Fruit fly (Drosophila melanogaster): ENCODE data around the gene CG7655.

CG7655 gene

DNA sequence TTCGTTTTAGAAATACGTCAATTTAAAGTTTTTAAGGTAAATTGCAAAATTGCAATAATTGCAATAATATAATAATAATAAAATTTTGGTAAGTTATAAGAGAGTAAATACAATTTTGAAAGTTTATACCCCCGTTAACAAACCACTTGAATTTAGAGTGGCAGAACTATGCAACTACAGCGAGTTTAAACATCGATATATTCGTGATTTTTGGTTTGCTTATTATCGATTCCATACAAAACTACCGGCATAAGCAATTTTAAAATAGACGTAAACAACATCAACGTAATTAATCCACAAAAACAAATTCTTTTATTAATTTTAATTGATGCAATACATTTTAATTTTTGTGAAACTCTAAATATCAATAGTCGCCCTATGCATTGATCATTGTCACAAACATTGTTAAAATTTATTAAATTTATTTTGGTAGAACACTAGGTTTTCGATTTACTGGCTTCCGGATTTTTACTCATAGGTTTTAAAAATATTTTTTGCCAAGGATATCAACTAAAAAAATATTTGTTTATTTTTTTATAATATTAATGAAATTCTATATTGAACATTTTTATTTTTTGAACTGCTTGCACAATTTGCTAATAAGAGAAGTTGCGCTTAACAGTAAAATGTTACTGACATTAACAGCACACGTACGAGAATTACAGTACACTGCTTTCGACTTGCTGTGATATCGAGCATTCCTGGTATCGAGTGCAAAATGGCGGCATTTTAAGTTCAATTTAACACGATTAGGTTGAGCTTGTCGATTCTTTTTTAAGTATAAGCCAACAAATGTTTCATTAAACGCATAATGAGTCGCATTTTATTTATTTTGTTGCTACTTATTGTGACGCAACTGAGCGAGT lies 36.5 kb downstream of the CG7655 start, which contains the start of gene Pxt (continued):
- TF ChIP-seq odd (GFP tag; optimal IDR thresholded peaks at IDR 0.05) (no peak), tll (GFP tag; optimal IDR thresholded peaks at IDR 0.05) (no peak), CG4360 (GFP tag; IDR thresholded peaks at IDR 0.05) (no peak), lbe (GFP tag; optimal IDR thresholded peaks at IDR 0.05) (no peak), fd64A (GFP tag; optimal IDR thresholded peaks at IDR 0.05) (no peak), CG2875 (GFP tag; optimal IDR thresholded peaks at IDR 0.05) (no peak), Lpt (GFP tag; optimal IDR thresholded peaks at IDR 0.05) (no peak), cad (GFP tag; optimal IDR thresholded peaks at IDR 0.05) (no peak), pros (GFP tag; optimal IDR thresholded peaks at IDR 0.05) (no peak), CG9932 (GFP tag; IDR thresholded peaks at IDR 0.05) (no peak), Elba2 (GFP tag; optimal IDR thresholded peaks at IDR 0.05) (peak; percentile 10), sr (GFP tag; IDR thresholded peaks at IDR 0.05) (no peak), Lhr (GFP tag; optimal IDR thresholded peaks at IDR 0.05) (peak; percentile 5), MESR4 (GFP tag; optimal IDR thresholded peaks at IDR 0.05) (no peak), CG12219 (GFP tag; optimal IDR thresholded peaks at IDR 0.05) (no peak), bowl (GFP tag; IDR thresholded peaks at IDR 0.05) (no peak), CG6791 (GFP tag; IDR thresholded peaks at IDR 0.05; ENCODE audit: partially characterized antibody) (peak; percentile 52; the same call in 2 of the 3 replicates), CG15696 (tag; optimal IDR thresholded peaks at IDR 0.05) (no peak), CG8089 (GFP tag; optimal IDR thresholded peaks at IDR 0.05) (no peak)

DNA sequence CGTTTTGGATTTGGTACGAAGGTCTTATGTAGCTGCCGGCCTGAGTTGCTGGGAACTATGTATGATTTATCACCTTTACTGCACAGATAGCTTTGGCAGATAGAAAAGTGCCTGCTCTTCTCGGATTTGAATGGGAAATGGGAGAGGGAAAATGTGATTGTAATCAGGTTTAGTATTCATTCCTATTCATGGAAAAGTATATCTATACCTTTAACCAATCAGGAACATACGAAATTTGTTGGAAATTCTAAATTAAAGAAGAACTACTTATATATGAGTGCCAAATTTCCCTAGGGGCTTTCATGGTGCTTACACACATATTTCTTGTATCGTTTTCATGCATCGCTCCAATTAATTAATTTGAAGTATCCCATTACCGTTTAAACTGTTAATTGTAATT lies 42.5 kb downstream of the CG7655 start, which contains the start of gene Atg8b:
Atg8b (minus strand) TSS at position 101 of the 400 bp plus-strand sequence.
- no peak for TF ChIP-seq CG6813 (GFP tag; optimal IDR thresholded peaks at IDR 0.05)
- TF ChIP-seq dan (GFP tag; IDR thresholded peaks at IDR 0.05): no peak
- no peak for TF ChIP-seq CG6683 (GFP tag; optimal IDR thresholded peaks at IDR 0.05)
- TF ChIP-seq CG5245 (GFP tag; optimal IDR thresholded peaks at IDR 0.05): no peak
- TF ChIP-seq CG10959 (GFP tag; IDR thresholded peaks at IDR 0.05): no peak
- TF ChIP-seq eyg (GFP tag; optimal IDR thresholded peaks at IDR 0.05): no peak

DNA sequence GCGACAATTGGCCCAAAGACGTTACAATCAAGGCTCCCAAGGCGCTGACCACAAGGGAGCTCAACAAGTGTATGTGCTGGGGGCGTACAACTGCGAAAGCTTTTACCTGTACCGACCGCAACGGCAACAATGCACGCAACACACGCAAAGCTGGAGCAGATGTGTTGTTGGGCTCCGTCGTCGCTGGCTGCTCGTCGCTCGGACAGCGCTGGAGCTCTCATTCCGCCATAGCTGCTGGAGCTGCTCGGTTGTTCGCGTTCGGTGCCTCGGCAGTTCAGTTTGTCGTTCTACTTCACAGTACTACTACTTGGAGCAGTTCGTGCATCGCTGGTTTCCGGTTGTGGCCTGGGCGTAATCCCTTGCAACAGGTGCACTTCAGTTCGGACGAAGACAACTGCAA lies 43.1 kb downstream of the CG7655 start, which contains the start of gene Lgr1:
Lgr1 (plus strand) TSS at position 220 of the 400 bp plus-strand sequence.
- no peak for TF ChIP-seq Opbp (GFP tag; IDR thresholded peaks at IDR 0.05; ENCODE audit: partially characterized antibody)
- TF ChIP-seq CG32767 (GFP tag; IDR thresholded peaks at IDR 0.05): no peak
- TF ChIP-seq CG9932 (GFP tag; IDR thresholded peaks at IDR 0.05): peak; percentile 16; the same call in 1 of the 2 replicates
- TF ChIP-seq pfk (GFP tag; optimal IDR thresholded peaks at IDR 0.05): no peak
- no peak for TF ChIP-seq pita (GFP tag; optimal IDR thresholded peaks at IDR 0.05)
- TF ChIP-seq cad (GFP tag; optimal IDR thresholded peaks at IDR 0.05): no peak
- no peak for TF ChIP-seq CG42726 (GFP tag; IDR thresholded peaks at IDR 0.05; ENCODE audit: partially characterized antibody)
- no peak for TF ChIP-seq CG8359 (GFP tag; optimal IDR thresholded peaks at IDR 0.05; ENCODE audit: borderline replicate concordance)
- no peak for TF ChIP-seq CG8089 (GFP tag; optimal IDR thresholded peaks at IDR 0.05)
- TF ChIP-seq ara (GFP tag; IDR thresholded peaks at IDR 0.05): no peak
- TF ChIP-seq z (GFP tag; IDR thresholded peaks at IDR 0.05): no peak
- peak; percentile 52 for TF ChIP-seq Deaf1 (tag; optimal IDR thresholded peaks at IDR 0.05)
- no peak for TF ChIP-seq ham (GFP tag; IDR thresholded peaks at IDR 0.05)
- TF ChIP-seq sob (GFP tag; IDR thresholded peaks at IDR 0.05): 0 out of 2 replicates have a peak, but pooled peaks have one; percentile 7
- TF ChIP-seq CG6689 (GFP tag; IDR thresholded peaks at IDR 0.05): no peak
- TF ChIP-seq bab2 (GFP tag; optimal IDR thresholded peaks at IDR 0.05): no peak
- no peak for TF ChIP-seq CG34422 (GFP tag; IDR thresholded peaks at IDR 0.05)
- peak; percentile 9 for TF ChIP-seq CG5180 (GFP tag; optimal IDR thresholded peaks at IDR 0.05)
- TF ChIP-seq gfzf (GFP tag; optimal IDR thresholded peaks at IDR 0.05): no peak
- TF ChIP-seq Hr39 (optimal IDR thresholded peaks at IDR 0.05): no peak
- no peak for TF ChIP-seq gcm2 (GFP tag; optimal IDR thresholded peaks at IDR 0.05)
- peak; percentile 60 for TF ChIP-seq Ets65A (GFP tag)
- 0 out of 2 replicates have a peak, but pooled peaks have one; percentile 27 for TF ChIP-seq CG11247 (GFP tag; IDR thresholded peaks at IDR 0.05)
- no peak for TF ChIP-seq Pdp1 (GFP tag; optimal IDR thresholded peaks at IDR 0.05)
- TF ChIP-seq seq (GFP tag; IDR thresholded peaks at IDR 0.05): no peak
